Fruit fly (Drosophila melanogaster) whole organism, embryonic: Measurements from ENCODE around the gene BthD.

Experiments
- Abd-B ChIP-seq: fragments of 200-800 bp; sonication (Bioruptor generic); optimal IDR thresholded peaks from 2 replicates; lab custom pipeline; 2018; ENCODE audit warnings: missing biosample characterization, mild to moderate bottlenecking, missing genetic modification characterization, moderate library complexity
- Ada2b ChIP-seq: fragments of 200-800 bp; sonication (Bioruptor generic); IDR thresholded peaks from 2 replicates; pipeline ENCODE4 v1.3.6; 2022; ENCODE audit warnings: missing biosample characterization, missing genetic modification characterization
- B-H1 ChIP-seq: fragments of 200-800 bp; sonication (Bioruptor generic); IDR thresholded peaks from 3 replicates; pipeline ENCODE4 v1.3.6; 2022; ENCODE audit warnings: missing biosample characterization, missing genetic modification characterization
- C15 ChIP-seq: fragments of 200-800 bp; sonication (Bioruptor generic); IDR thresholded peaks from 3 replicates; pipeline ENCODE4 v1.3.6; 2022; ENCODE audit warnings: missing biosample characterization, missing genetic modification characterization
- CG10147 ChIP-seq: fragments of 200-800 bp; sonication (Bioruptor generic); optimal IDR thresholded peaks from 2 replicates; lab custom pipeline; 2019; ENCODE audit warnings: missing biosample characterization, mild to moderate bottlenecking, missing genetic modification characterization, moderate library complexity
- CG11085 ChIP-seq: fragments of 200-800 bp; sonication (Bioruptor generic); IDR thresholded peaks from 2 replicates; pipeline ENCODE4 v1.3.6; 2022; ENCODE audit warnings: missing biosample characterization, missing genetic modification characterization
- CG12744 ChIP-seq: fragments of 200-800 bp; sonication (Bioruptor generic); optimal IDR thresholded peaks from 2 replicates; lab custom pipeline; 2016; ENCODE audit warnings: missing biosample characterization, missing genetic modification characterization
- CG12769 ChIP-seq: fragments of 200-800 bp; sonication (Bioruptor generic); optimal IDR thresholded peaks from 2 replicates; lab custom pipeline; 2019; ENCODE audit warnings: missing biosample characterization, mild to moderate bottlenecking, missing genetic modification characterization, moderate library complexity
- CG13287 ChIP-seq: fragments of 200-800 bp; sonication (Bioruptor generic); IDR thresholded peaks from 2 replicates; pipeline ENCODE4 v1.3.6; 2022; ENCODE audit warnings: missing biosample characterization, missing genetic modification characterization; ENCODE audit not compliant: partially characterized antibody
- CG14441 ChIP-seq: fragments of 200-800 bp; sonication (Bioruptor generic); IDR thresholded peaks from 2 replicates; pipeline ENCODE4 v1.3.6; 2022; ENCODE audit warnings: missing biosample characterization, missing genetic modification characterization
- CG14860 ChIP-seq: fragments of 200-800 bp; sonication (Bioruptor generic); IDR thresholded peaks from 3 replicates; pipeline ENCODE4 v1.3.6; 2022; ENCODE audit warnings: missing biosample characterization, missing genetic modification characterization; ENCODE audit not compliant: partially characterized antibody
- CG15479 ChIP-seq: fragments of 200-800 bp; sonication (Bioruptor generic); optimal IDR thresholded peaks from 3 replicates; lab custom pipeline; 2019; ENCODE audit warnings: missing biosample characterization, mild to moderate bottlenecking, missing genetic modification characterization, moderate library complexity
- CG16815 ChIP-seq: fragments of 200-800 bp; sonication (Bioruptor generic); optimal IDR thresholded peaks from 3 replicates; lab custom pipeline; 2017; ENCODE audit warnings: missing biosample characterization, mild to moderate bottlenecking, missing genetic modification characterization
- CG17328 ChIP-seq: fragments of 200-800 bp; sonication (Bioruptor generic); IDR thresholded peaks from 2 replicates; pipeline ENCODE4 v1.3.6; 2022; ENCODE audit warnings: missing biosample characterization, missing genetic modification characterization
- CG34422 ChIP-seq: fragments of 200-800 bp; sonication (Bioruptor generic); IDR thresholded peaks from 3 replicates; pipeline ENCODE4 v1.3.6; 2022; ENCODE audit warnings: missing biosample characterization, missing genetic modification characterization
- CG4424 ChIP-seq: fragments of 200-800 bp; sonication (Bioruptor generic); optimal IDR thresholded peaks from 3 replicates; lab custom pipeline; 2016; ENCODE audit warnings: missing biosample characterization, missing genetic modification characterization
- CG5180 ChIP-seq: fragments of 200-800 bp; sonication (Bioruptor generic); optimal IDR thresholded peaks from 3 replicates; lab custom pipeline; 2017; ENCODE audit warnings: missing biosample characterization, missing genetic modification characterization, mild to moderate bottlenecking, moderate library complexity, missing genetic modification reagents
- CG8359 ChIP-seq: fragments of 200-800 bp; sonication (Bioruptor generic); optimal IDR thresholded peaks from 2 replicates; lab custom pipeline; 2017; ENCODE audit warnings: missing biosample characterization, mild to moderate bottlenecking, missing genetic modification characterization, borderline replicate concordance
- CG9932 ChIP-seq: fragments of 200-800 bp; sonication (Bioruptor generic); IDR thresholded peaks from 2 replicates; pipeline ENCODE4 v1.3.6; 2022; ENCODE audit warnings: missing biosample characterization, missing genetic modification characterization
- CHES-1-like ChIP-seq: fragments of 200-800 bp; sonication (Bioruptor generic); optimal IDR thresholded peaks from 2 replicates; lab custom pipeline; 2016; ENCODE audit warnings: missing biosample characterization, missing genetic modification characterization
- CTCF ChIP-seq: fragments of 200-800 bp; sonication (Bioruptor generic); optimal IDR thresholded peaks from 2 replicates; lab custom pipeline; 2017; ENCODE audit warnings: missing biosample characterization, mild to moderate bottlenecking, missing genetic modification characterization, moderate library complexity
- CkIIα-i1 ChIP-seq: fragments of 200-800 bp; sonication (Bioruptor generic); IDR thresholded peaks from 2 replicates; pipeline ENCODE4 v1.3.6; 2022; ENCODE audit warnings: missing biosample characterization, missing genetic modification characterization
- Ets65A ChIP-seq: fragments of 200-800 bp; sonication (Bioruptor generic); peaks from one replicate; lab custom pipeline; 2016; ENCODE audit warnings: missing biosample characterization, missing genetic modification characterization
- HLHmδ ChIP-seq: fragments of 200-800 bp; sonication (Bioruptor generic); optimal IDR thresholded peaks from 2 replicates; lab custom pipeline; 2018; ENCODE audit warnings: missing biosample characterization, mild to moderate bottlenecking, missing genetic modification characterization, moderate library complexity
- MBD-R2 ChIP-seq: fragments of 200-800 bp; sonication (Bioruptor generic); IDR thresholded peaks from 2 replicates; pipeline ENCODE4 v1.3.6; 2022; ENCODE audit warnings: missing biosample characterization, missing genetic modification characterization
- MESR4 ChIP-seq: fragments of 200-800 bp; sonication (Bioruptor generic); optimal IDR thresholded peaks from 2 replicates; lab custom pipeline; 2018; ENCODE audit warnings: missing biosample characterization, mild to moderate bottlenecking, missing genetic modification characterization, moderate library complexity
- Mrtf ChIP-seq: fragments of 200-800 bp; sonication (Bioruptor generic); IDR thresholded peaks from 3 replicates; pipeline ENCODE4 v1.3.6; 2022; ENCODE audit warnings: missing biosample characterization, missing genetic modification characterization
- Nf-YC ChIP-seq: fragments of 200-800 bp; optimal IDR thresholded peaks from 3 replicates; lab custom pipeline; 2019; ENCODE audit warnings: missing biosample characterization, mild to moderate bottlenecking, missing genetic modification characterization, moderate library complexity
- Oaz ChIP-seq: fragments of 200-800 bp; sonication (Bioruptor generic); IDR thresholded peaks from 2 replicates; pipeline ENCODE4 v1.3.6; 2022; ENCODE audit warnings: missing biosample characterization, missing genetic modification characterization
- Sry-δ ChIP-seq: fragments of 200-800 bp; sonication (Bioruptor generic); optimal IDR thresholded peaks from 2 replicates; lab custom pipeline; 2016; ENCODE audit warnings: missing biosample characterization, missing genetic modification characterization
- Taf1 ChIP-seq: fragments of 200-800 bp; sonication (Bioruptor generic); IDR thresholded peaks from 2 replicates; pipeline ENCODE4 v1.3.6; 2022; ENCODE audit warnings: missing biosample characterization, missing genetic modification characterization
- Usf ChIP-seq: fragments of 200-800 bp; sonication (Bioruptor generic); optimal IDR thresholded peaks from 2 replicates; lab custom pipeline; 2017; ENCODE audit warnings: missing genotype, missing biosample characterization, missing genetic modification characterization
- Xrp1 ChIP-seq: fragments of 200-800 bp; sonication (Bioruptor generic); IDR thresholded peaks from 2 replicates; pipeline ENCODE4 v1.3.6; 2022; ENCODE audit warnings: missing biosample characterization, missing genetic modification characterization
- ap ChIP-seq: fragments of 200-800 bp; sonication (Bioruptor generic); IDR thresholded peaks from 2 replicates; pipeline ENCODE4 v1.3.6; 2022; ENCODE audit warnings: missing biosample characterization, missing genetic modification characterization
- ato ChIP-seq: fragments of 200-800 bp; sonication (Bioruptor generic); IDR thresholded peaks from 2 replicates; pipeline ENCODE4 v1.3.6; 2022; ENCODE audit warnings: missing biosample characterization, missing genetic modification characterization; ENCODE audit not compliant: partially characterized antibody
- btn ChIP-seq: fragments of 200-800 bp; sonication (Bioruptor generic); optimal IDR thresholded peaks from 2 replicates; lab custom pipeline; 2016; ENCODE audit warnings: missing biosample characterization, missing genetic modification characterization
- cg ChIP-seq: fragments of 200-800 bp; sonication (Bioruptor generic); optimal IDR thresholded peaks from 3 replicates; lab custom pipeline; 2019; ENCODE audit warnings: missing biosample characterization, mild to moderate bottlenecking, missing genetic modification characterization, moderate library complexity
- chif ChIP-seq, 2 experiments: fragments of 200-800 bp; sonication (Bioruptor generic); optimal IDR thresholded peaks; 3 replicates each; lab custom pipeline; 2016; ENCODE audit warnings: missing biosample characterization in 2 of 2, missing genetic modification characterization in 2 of 2
- disco-r ChIP-seq: fragments of 200-800 bp; sonication (Bioruptor generic); optimal IDR thresholded peaks from 2 replicates; lab custom pipeline; 2016; ENCODE audit warnings: missing biosample characterization, missing genetic modification characterization
- exex ChIP-seq: fragments of 200-800 bp; sonication (Bioruptor generic); optimal IDR thresholded peaks from 4 replicates; lab custom pipeline; 2018; ENCODE audit warnings: missing biosample characterization, mild to moderate bottlenecking, missing genetic modification characterization, moderate library complexity
- gem ChIP-seq: fragments of 200-800 bp; sonication (Bioruptor generic); optimal IDR thresholded peaks from 2 replicates; lab custom pipeline; 2019; ENCODE audit warnings: missing biosample characterization, mild to moderate bottlenecking, missing genetic modification characterization, moderate library complexity
- her ChIP-seq: fragments of 200-800 bp; sonication (Bioruptor generic); optimal IDR thresholded peaks from 2 replicates; lab custom pipeline; 2016; ENCODE audit warnings: missing biosample characterization, missing genetic modification characterization
- kah ChIP-seq: fragments of 200-800 bp; sonication (Bioruptor generic); optimal IDR thresholded peaks from 2 replicates; lab custom pipeline; 2018; ENCODE audit warnings: missing biosample characterization, mild to moderate bottlenecking, missing genetic modification characterization
- kay ChIP-seq: fragments of 200-800 bp; sonication (Bioruptor generic); optimal IDR thresholded peaks from 2 replicates; lab custom pipeline; 2016; ENCODE audit warnings: missing biosample characterization, missing genetic modification characterization
- luna ChIP-seq: fragments of 200-800 bp; sonication (Bioruptor generic); optimal IDR thresholded peaks from 2 replicates; lab custom pipeline; 2016; ENCODE audit warnings: missing biosample characterization, missing genetic modification characterization
- p53 ChIP-seq: fragments of 200-800 bp; sonication (Bioruptor generic); optimal IDR thresholded peaks from 2 replicates; lab custom pipeline; 2016; ENCODE audit warnings: missing biosample characterization, missing genetic modification characterization
- sens-2 ChIP-seq: fragments of 200-800 bp; sonication (Bioruptor generic); IDR thresholded peaks from 2 replicates; pipeline ENCODE4 v1.3.6; 2022; ENCODE audit warnings: missing biosample characterization, missing genetic modification characterization
- toy ChIP-seq: fragments of 200-800 bp; sonication (Bioruptor generic); IDR thresholded peaks from 2 replicates; pipeline ENCODE4 v1.3.6; 2022; ENCODE audit warnings: missing biosample characterization, missing genetic modification characterization
- wek ChIP-seq: fragments of 200-800 bp; sonication (Bioruptor generic); optimal IDR thresholded peaks from 3 replicates; lab custom pipeline; 2018; ENCODE audit warnings: missing biosample characterization, mild to moderate bottlenecking, missing genetic modification characterization, moderate library complexity

The BthD gene

DNA sequence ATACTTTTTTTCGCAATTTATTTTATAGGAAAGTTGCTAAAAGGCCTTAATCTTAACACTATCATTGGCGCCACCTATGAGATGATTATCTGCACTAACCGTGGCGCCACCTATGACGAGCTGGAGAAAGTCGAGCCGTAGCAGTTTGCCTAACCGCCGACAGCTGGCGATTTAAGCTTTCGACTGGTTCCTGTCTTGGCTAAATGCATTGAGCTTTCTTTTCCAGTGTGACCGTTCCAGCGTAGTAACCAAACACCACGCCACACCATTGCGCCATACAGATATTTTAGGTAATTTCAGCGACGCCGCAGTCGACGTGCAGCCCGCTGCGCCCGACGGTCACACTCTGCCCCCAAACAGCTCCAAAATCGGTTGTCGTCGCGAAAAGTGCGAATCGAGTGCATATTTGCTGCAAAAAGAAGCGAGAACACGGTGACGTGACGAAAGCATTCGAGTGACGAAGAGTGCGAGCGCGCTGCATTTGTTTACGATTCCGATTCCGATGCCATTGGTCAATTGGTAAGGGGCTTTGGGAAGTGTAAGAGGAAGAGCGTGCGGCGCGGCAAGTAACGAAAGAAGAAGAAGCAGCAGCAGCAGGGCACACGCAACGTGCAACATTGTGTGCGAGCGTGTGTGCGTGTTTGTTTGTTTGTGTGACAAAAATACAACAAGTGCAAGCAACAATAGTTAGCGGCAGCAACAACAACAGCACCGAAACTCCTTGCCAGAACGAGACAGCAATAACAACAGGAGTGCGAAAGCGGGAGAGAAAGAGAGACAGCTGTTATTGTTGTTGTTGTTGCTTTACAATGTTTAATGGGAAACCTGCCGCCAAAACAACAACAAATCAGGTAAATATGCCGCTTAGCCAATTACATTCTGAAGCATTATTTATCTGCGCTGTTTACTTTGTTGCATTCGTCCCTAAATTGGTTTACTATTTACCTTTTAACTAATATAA is 48.2 kb upstream of the BthD start, which contains the start of the genes CG46311 and Tpst (continued):
- TF ChIP-seq CG14441 (GFP tag; lab: Robert Waterston, UW) (peak; percentile 60), Sry-δ (GFP tag; lab: Kevin White, UChicago) (peak; percentile 50), HLHmδ (peak; percentile 50), CG8359 (GFP tag; lab: Kevin White, UChicago) (no peak), CG5180 (GFP tag; lab: Kevin White, UChicago) (no peak), C15 (GFP tag; lab: Robert Waterston, UW) (no peak), CG34422 (peak; percentile 65; the same call in 2 of the 3 replicates), CG12769 (tag; lab: Kevin White, UChicago) (peak; percentile 55), MBD-R2 (GFP tag; lab: Robert Waterston, UW) (peak; percentile 52), Oaz (GFP tag; lab: Robert Waterston, UW) (no peak), CG15479 (GFP tag; lab: Kevin White, UChicago) (no peak), CG14860 (GFP tag; lab: Robert Waterston, UW) (no peak), btn (GFP tag; lab: Kevin White, UChicago) (no peak), luna (GFP tag; lab: Kevin White, UChicago) (no peak), MESR4 (GFP tag; lab: Kevin White, UChicago) (peak; percentile 84), wek (GFP tag; lab: Kevin White, UChicago) (no peak), CG9932 (GFP tag; lab: Robert Waterston, UW) (peak; percentile 74), Taf1 (0 out of 2 replicates have a peak, but pooled peaks have one; percentile 19), Usf (no peak), p53 (GFP tag; lab: Kevin White, UChicago) (peak; percentile 64), Nf-YC (peak; percentile 74), chif (GFP tag; optimal IDR thresholded peaks at IDR 0.05; lab: Kevin White, UChicago) (peak; percentile 6 to 83), CG10147 (GFP tag; lab: Kevin White, UChicago) (no peak), toy (GFP tag; lab: Robert Waterston, UW) (no peak), kay (GFP tag; lab: Kevin White, UChicago) (no peak), her (GFP tag; lab: Kevin White, UChicago) (peak; percentile 62), CkIIα-i1 (no peak), CG11085 (GFP tag; lab: Robert Waterston, UW) (0 out of 2 replicates have a peak, but pooled peaks have one; percentile 45), kah (GFP tag; lab: Kevin White, UChicago) (no peak), exex (tag; lab: Kevin White, UChicago) (no peak), CG16815 (GFP tag; lab: Kevin White, UChicago) (peak; percentile 35), B-H1 (GFP tag; lab: Robert Waterston, UW) (no peak; the same call in 2 of the 3 replicates), Abd-B (GFP tag; lab: Kevin White, UChicago) (no peak), Ada2b (GFP tag; lab: Robert Waterston, UW) (peak; percentile 60), CG17328 (GFP tag; lab: Robert Waterston, UW) (peak; percentile 77), CG12744 (GFP tag; lab: Kevin White, UChicago) (peak; percentile 43), Mrtf (GFP tag; lab: Robert Waterston, UW) (peak; percentile 54; the same call in 2 of the 3 replicates), CG4424 (peak; percentile 68), CHES-1-like (GFP tag; lab: Kevin White, UChicago) (peak; percentile 67), Xrp1 (GFP tag; lab: Robert Waterston, UW) (peak; percentile 34; the same call in 1 of the 2 replicates), Ets65A (GFP tag; lab: Kevin White, UChicago) (peak; percentile 96), cg (GFP tag; lab: Kevin White, UChicago) (peak; percentile 73), CTCF (GFP tag; lab: Kevin White, UChicago) (peak; percentile 99), ap (GFP tag; lab: Robert Waterston, UW) (0 out of 2 replicates have a peak, but pooled peaks have one; percentile 20), disco-r (no peak), CG13287 (GFP tag; lab: Robert Waterston, UW) (peak; percentile 51), ato (GFP tag; lab: Robert Waterston, UW) (no peak), sens-2 (GFP tag; lab: Robert Waterston, UW) (peak; percentile 47; the same call in 1 of the 2 replicates), gem (tag; lab: Kevin White, UChicago) (peak; percentile 50)
